Fruit fly (Drosophila melanogaster) whole organism, embryonic: Measurements from ENCODE around the gene CG3505.

ENCODE experiments used
- Ada2b ChIP-seq: fragments of 200-800 bp; sonication (Bioruptor generic); IDR thresholded peaks from 2 replicates; pipeline ENCODE4 v1.3.6; 2022; ENCODE audit warnings: missing biosample characterization, missing genetic modification characterization
- Adf1 ChIP-seq: fragments of 200-800 bp; sonication (Bioruptor generic); IDR thresholded peaks from 2 replicates; pipeline ENCODE4 v1.3.6; 2022; ENCODE audit warnings: missing biosample characterization, missing genetic modification characterization
- Atf6 ChIP-seq: fragments of 200-800 bp; sonication (Bioruptor generic); IDR thresholded peaks from 2 replicates; pipeline ENCODE4 v1.3.6; 2022; ENCODE audit warnings: missing biosample characterization, missing genetic modification characterization
- CG10543 ChIP-seq: fragments of 200-800 bp; sonication (Bioruptor generic); optimal IDR thresholded peaks from 3 replicates; lab custom pipeline; 2017; ENCODE audit warnings: missing biosample characterization, mild to moderate bottlenecking, missing genetic modification characterization, moderate library complexity
- CG11456 ChIP-seq: fragments of 200-800 bp; sonication (Bioruptor generic); IDR thresholded peaks from 3 replicates; pipeline ENCODE4 v1.3.6; 2022; ENCODE audit warnings: missing biosample characterization, missing genetic modification characterization
- CG12942 ChIP-seq: fragments of 200-800 bp; sonication (Bioruptor generic); optimal IDR thresholded peaks from 3 replicates; lab custom pipeline; 2016; ENCODE audit warnings: missing biosample characterization, missing genetic modification characterization
- CG14050 ChIP-seq: fragments of 200-800 bp; sonication (Bioruptor generic); IDR thresholded peaks from 3 replicates; pipeline ENCODE4 v1.3.6; 2022; ENCODE audit warnings: missing biosample characterization, missing genetic modification characterization
- CG14667 ChIP-seq: fragments of 200-800 bp; sonication (Bioruptor generic); IDR thresholded peaks from 2 replicates; pipeline ENCODE4 v1.3.6; 2022; ENCODE audit warnings: missing biosample characterization, missing genetic modification characterization
- CG1602 ChIP-seq: fragments of 200-800 bp; sonication (Bioruptor generic); optimal IDR thresholded peaks from 3 replicates; lab custom pipeline; 2016; ENCODE audit warnings: missing biosample characterization, missing genetic modification characterization
- CG18011 ChIP-seq: fragments of 200-800 bp; sonication (Bioruptor generic); optimal IDR thresholded peaks from 2 replicates; lab custom pipeline; 2017; ENCODE audit warnings: missing biosample characterization, missing genetic modification characterization, mild to moderate bottlenecking, moderate library complexity, missing genotype
- CG1832 ChIP-seq: fragments of 200-800 bp; sonication (Bioruptor generic); optimal IDR thresholded peaks from 2 replicates; lab custom pipeline; 2017; ENCODE audit warnings: missing biosample characterization, mild to moderate bottlenecking, missing genetic modification characterization, inconsistent platforms
- CG18476 ChIP-seq: fragments of 200-800 bp; sonication (Bioruptor generic); optimal IDR thresholded peaks from 2 replicates; lab custom pipeline; 2016; ENCODE audit warnings: missing biosample characterization, mild to moderate bottlenecking, missing genetic modification characterization
- CG18619 ChIP-seq: fragments of 200-800 bp; sonication (Bioruptor generic); optimal IDR thresholded peaks from 3 replicates; lab custom pipeline; 2017; ENCODE audit warnings: missing biosample characterization, mild to moderate bottlenecking, missing genetic modification characterization
- CG2889 ChIP-seq: fragments of 200-800 bp; sonication (Bioruptor generic); IDR thresholded peaks from 3 replicates; pipeline ENCODE4 v1.3.6; 2022; ENCODE audit warnings: missing biosample characterization, missing genetic modification characterization
- CG31441 ChIP-seq: fragments of 200-800 bp; sonication (Bioruptor generic); IDR thresholded peaks from 2 replicates; pipeline ENCODE4 v1.3.6; 2022; ENCODE audit warnings: missing biosample characterization, missing genetic modification characterization
- CG3281 ChIP-seq: fragments of 200-800 bp; sonication (Bioruptor generic); optimal IDR thresholded peaks from 3 replicates; lab custom pipeline; 2017; ENCODE audit warnings: missing biosample characterization, mild to moderate bottlenecking, missing genetic modification characterization
- CG34422 ChIP-seq: fragments of 200-800 bp; sonication (Bioruptor generic); IDR thresholded peaks from 3 replicates; pipeline ENCODE4 v1.3.6; 2022; ENCODE audit warnings: missing biosample characterization, missing genetic modification characterization
- CG3726 ChIP-seq: fragments of 200-800 bp; sonication (Bioruptor generic); IDR thresholded peaks from 3 replicates; pipeline ENCODE4, ENCODE4 v1.3.6; 2022; ENCODE audit warnings: missing biosample characterization, missing genetic modification characterization
- CG3847 ChIP-seq: fragments of 200-800 bp; sonication (Bioruptor generic); IDR thresholded peaks from 2 replicates; pipeline ENCODE4 v1.3.6; 2022; ENCODE audit warnings: missing biosample characterization, missing genetic modification characterization
- CG4820 ChIP-seq: fragments of 200-800 bp; sonication (Bioruptor generic); optimal IDR thresholded peaks from 3 replicates; lab custom pipeline; 2016; ENCODE audit warnings: missing biosample characterization, missing genetic modification characterization
- CG5245 ChIP-seq: fragments of 200-800 bp; sonication (Bioruptor generic); optimal IDR thresholded peaks from 3 replicates; lab custom pipeline; 2016; ENCODE audit warnings: missing biosample characterization, missing genetic modification characterization
- CG6765 ChIP-seq: fragments of 200-800 bp; sonication (Bioruptor generic); optimal IDR thresholded peaks from 3 replicates; lab custom pipeline; 2017; ENCODE audit warnings: missing biosample characterization, mild to moderate bottlenecking, missing genetic modification characterization
- CG7271 ChIP-seq: fragments of 200-800 bp; sonication (Bioruptor generic); optimal IDR thresholded peaks from 2 replicates; lab custom pipeline; 2018; ENCODE audit warnings: missing biosample characterization, mild to moderate bottlenecking, missing genetic modification characterization, moderate library complexity
- CG9797 ChIP-seq: fragments of 200-800 bp; sonication (Bioruptor generic); optimal IDR thresholded peaks from 3 replicates; lab custom pipeline; 2018; ENCODE audit warnings: missing biosample characterization, mild to moderate bottlenecking, missing genetic modification characterization
- Fer3 ChIP-seq: fragments of 200-800 bp; sonication (Bioruptor generic); optimal IDR thresholded peaks from 2 replicates; lab custom pipeline; 2018; ENCODE audit warnings: missing biosample characterization, mild to moderate bottlenecking, missing genetic modification characterization, moderate library complexity
- HmgZ ChIP-seq: fragments of 200-800 bp; sonication (Bioruptor generic); optimal IDR thresholded peaks from 2 replicates; lab custom pipeline; 2018; ENCODE audit warnings: missing biosample characterization, mild to moderate bottlenecking, missing genetic modification characterization
- Kr ChIP-seq: fragments of 200-800 bp; sonication (Bioruptor generic); optimal IDR thresholded peaks from 2 replicates; lab custom pipeline; 2017; ENCODE audit warnings: missing biosample characterization, mild to moderate bottlenecking, missing genetic modification characterization
- Mes4 ChIP-seq: fragments of 200-800 bp; sonication (Bioruptor generic); optimal IDR thresholded peaks from 2 replicates; lab custom pipeline; 2016; ENCODE audit warnings: missing biosample characterization, missing genetic modification characterization
- NC2β ChIP-seq: fragments of 200-800 bp; sonication (Bioruptor generic); optimal IDR thresholded peaks from 2 replicates; lab custom pipeline; 2016; ENCODE audit warnings: missing biosample characterization, missing genetic modification characterization
- Nf-YC ChIP-seq: fragments of 200-800 bp; optimal IDR thresholded peaks from 3 replicates; lab custom pipeline; 2019; ENCODE audit warnings: missing biosample characterization, mild to moderate bottlenecking, missing genetic modification characterization, moderate library complexity
- NfI ChIP-seq: fragments of 200-800 bp; sonication (Bioruptor generic); optimal IDR thresholded peaks from 3 replicates; lab custom pipeline; 2018; ENCODE audit warnings: missing biosample characterization, mild to moderate bottlenecking, missing genetic modification characterization, moderate library complexity
- Ssrp ChIP-seq: fragments of 200-800 bp; sonication (Bioruptor generic); optimal IDR thresholded peaks from 2 replicates; lab custom pipeline; 2018; ENCODE audit warnings: missing biosample characterization, mild to moderate bottlenecking, missing genetic modification characterization, moderate library complexity
- Tbp ChIP-seq: fragments of >200 bp; optimal IDR thresholded peaks from 2 replicates; lab custom pipeline; 2018; ENCODE audit warnings: missing biosample characterization, missing genetic modification characterization
- Usf ChIP-seq: fragments of 200-800 bp; sonication (Bioruptor generic); optimal IDR thresholded peaks from 2 replicates; lab custom pipeline; 2017; ENCODE audit warnings: missing genotype, missing biosample characterization, missing genetic modification characterization
- Xbp1 ChIP-seq: fragments of 200-800 bp; sonication (Bioruptor generic); optimal IDR thresholded peaks from 3 replicates; lab custom pipeline; 2016; ENCODE audit warnings: missing biosample characterization, mild to moderate bottlenecking, missing genetic modification characterization
- ab ChIP-seq: fragments of 200-800 bp; sonication (Bioruptor generic); optimal IDR thresholded peaks from 2 replicates; lab custom pipeline; 2016; ENCODE audit warnings: missing biosample characterization, missing genetic modification characterization
- bcd ChIP-seq: fragments of 200-800 bp; sonication (Bioruptor generic); optimal IDR thresholded peaks from 2 replicates; lab custom pipeline; 2017; ENCODE audit warnings: missing biosample characterization, mild to moderate bottlenecking, missing genetic modification characterization
- ci ChIP-seq: fragments of 200-800 bp; sonication (Bioruptor generic); IDR thresholded peaks from 3 replicates; pipeline ENCODE4 v1.3.6; 2022; ENCODE audit warnings: missing biosample characterization, missing genetic modification characterization
- dmrt11E ChIP-seq: fragments of 200-800 bp; sonication (Bioruptor generic); optimal IDR thresholded peaks from 3 replicates; lab custom pipeline; 2018; ENCODE audit warnings: missing biosample characterization, mild to moderate bottlenecking, missing genetic modification characterization, moderate library complexity
- dpn ChIP-seq, 2 experiments: fragments of 200-800 bp; sonication (Bioruptor generic); optimal IDR thresholded peaks; 3 replicates each; lab custom pipeline; 2016; ENCODE audit warnings: missing biosample characterization in 2 of 2, missing genetic modification characterization in 2 of 2
- emc ChIP-seq: fragments of 200-800 bp; sonication (Bioruptor generic); optimal IDR thresholded peaks from 2 replicates; lab custom pipeline; 2016; ENCODE audit warnings: missing biosample characterization, missing genetic modification characterization
- gcm2 ChIP-seq: fragments of 200-800 bp; sonication (Bioruptor generic); optimal IDR thresholded peaks from 2 replicates; lab custom pipeline; 2016; ENCODE audit warnings: missing biosample characterization, missing genetic modification characterization
- gsb ChIP-seq: fragments of 200-800 bp; sonication (Bioruptor generic); IDR thresholded peaks from 2 replicates; pipeline ENCODE4 v1.3.6; 2022; ENCODE audit warnings: missing biosample characterization, missing genetic modification characterization
- gt ChIP-seq: fragments of 200-800 bp; sonication (Bioruptor generic); IDR thresholded peaks from 2 replicates; pipeline ENCODE4 v1.3.6; 2022; ENCODE audit warnings: missing biosample characterization, missing genetic modification characterization
- her ChIP-seq: fragments of 200-800 bp; sonication (Bioruptor generic); optimal IDR thresholded peaks from 2 replicates; lab custom pipeline; 2016; ENCODE audit warnings: missing biosample characterization, missing genetic modification characterization
- nom ChIP-seq: fragments of 200-800 bp; sonication (Bioruptor generic); optimal IDR thresholded peaks from 2 replicates; lab custom pipeline; 2017; ENCODE audit warnings: missing biosample characterization, missing genetic modification characterization, mild to moderate bottlenecking, moderate library complexity, missing genetic modification reagents
- tna ChIP-seq: fragments of 200-800 bp; sonication (Bioruptor generic); IDR thresholded peaks from 2 replicates; pipeline ENCODE4 v1.3.6; 2022; ENCODE audit warnings: missing biosample characterization, missing genetic modification characterization; ENCODE audit not compliant: partially characterized antibody
- tup ChIP-seq: fragments of 200-800 bp; sonication (Bioruptor generic); optimal IDR thresholded peaks from 2 replicates; lab custom pipeline; 2016; ENCODE audit warnings: missing biosample characterization, mild to moderate bottlenecking, missing genetic modification characterization, moderate library complexity
- tx ChIP-seq: fragments of 200-800 bp; sonication (Bioruptor generic); optimal IDR thresholded peaks from 2 replicates; lab custom pipeline; 2016; ENCODE audit warnings: missing biosample characterization, missing genetic modification characterization
- wor ChIP-seq: fragments of 200-800 bp; sonication (Bioruptor generic); IDR thresholded peaks from 2 replicates; pipeline ENCODE4 v1.3.6; 2022; ENCODE audit warnings: missing biosample characterization, missing genetic modification characterization
- yki ChIP-seq: fragments of >200 bp; optimal IDR thresholded peaks from 3 replicates; lab custom pipeline; 2018
- zf30C ChIP-seq: fragments of 200-800 bp; sonication (Bioruptor generic); optimal IDR thresholded peaks from 3 replicates; lab custom pipeline; 2018; ENCODE audit warnings: missing biosample characterization, mild to moderate bottlenecking, missing genetic modification characterization

Gene CG3505

dm6 chr3R:14674762-14675161, 17.5 kb downstream of the CG3505 start (continued):
- TF ChIP-seq Ssrp (tag; lab: Kevin White, UChicago) (peak; percentile 67), gcm2 (GFP tag; lab: Kevin White, UChicago) (no peak), CG18476 (GFP tag; lab: Kevin White, UChicago) (peak; percentile 48), dmrt11E (tag; lab: Kevin White, UChicago) (peak; percentile 89), CG7271 (tag; lab: Kevin White, UChicago) (peak; percentile 34), CG18011 (GFP tag; lab: Kevin White, UChicago) (no peak), CG14667 (GFP tag; lab: Robert Waterston, UW) (peak; percentile 53), her (GFP tag; lab: Kevin White, UChicago) (no peak), ab (no peak), CG6765 (GFP tag; lab: Kevin White, UChicago) (no peak), NC2β (GFP tag; lab: Kevin White, UChicago) (peak; percentile 45), gt (GFP tag; lab: Robert Waterston, UW) (peak; percentile 37; the same call in 1 of the 2 replicates), Atf6 (GFP tag; lab: Robert Waterston, UW) (no peak), CG9797 (GFP tag; lab: Kevin White, UChicago) (no peak), Mes4 (GFP tag; lab: Kevin White, UChicago) (no peak), Kr (GFP tag; lab: Kevin White, UChicago) (peak; percentile 67), tna (GFP tag; lab: Robert Waterston, UW) (no peak), wor (GFP tag; lab: Robert Waterston, UW) (no peak; the same call in 1 of the 2 replicates), Adf1 (GFP tag; lab: Robert Waterston, UW) (no peak), emc (GFP tag; lab: Kevin White, UChicago) (no peak), CG3281 (no peak), CG4820 (GFP tag; lab: Kevin White, UChicago) (peak; percentile 70), CG18619 (GFP tag; lab: Kevin White, UChicago) (no peak), HmgZ (no peak), dpn (GFP tag; optimal IDR thresholded peaks at IDR 0.05; lab: Kevin White, UChicago) (peak; percentile 38 to 51), NfI (no peak), CG31441 (peak; percentile 86), Nf-YC (tag; lab: Kevin White, UChicago) (no peak), CG11456 (no peak), gsb (no peak), CG10543 (no peak), zf30C (peak; percentile 82), Fer3 (no peak), nom (peak; percentile 7), bcd (GFP tag; lab: Kevin White, UChicago) (peak; percentile 38), CG1602 (peak; percentile 52), CG1832 (GFP tag; lab: Kevin White, UChicago) (no peak), yki (lab: Kevin White, UChicago) (no peak), Tbp (no peak), tup (peak; percentile 14), CG14050 (peak; percentile 46; the same call in 2 of the 3 replicates), CG2889 (no peak), tx (no peak), ci (GFP tag; lab: Robert Waterston, UW) (peak; percentile 73; the same call in 2 of the 3 replicates), CG3726 (GFP tag; lab: Robert Waterston, UW) (0 out of 3 replicates have a peak, but pooled peaks have one; percentile 67), Usf (GFP tag; lab: Kevin White, UChicago) (no peak), CG12942 (GFP tag; lab: Kevin White, UChicago) (no peak), Ada2b (GFP tag; lab: Robert Waterston, UW) (peak; percentile 58; the same call in 1 of the 2 replicates), CG5245 (peak; percentile 44), CG34422 (GFP tag; lab: Robert Waterston, UW) (no peak), CG3847 (no peak), Xbp1 (GFP tag; lab: Kevin White, UChicago) (peak; percentile 58)
